Fruit fly (Drosophila melanogaster): Measurements from ENCODE around the gene CG44303.

Gene CG44303

dm6 chrX:6724904-6725505 is 37.8 kb upstream of the CG44303 start (continued):
- TF ChIP-seq net (GFP tag; optimal IDR thresholded peaks at IDR 0.05) (no peak), esn (GFP tag; optimal IDR thresholded peaks at IDR 0.05) (no peak), vri (GFP tag; optimal IDR thresholded peaks at IDR 0.05) (no peak), OdsH (GFP tag; optimal IDR thresholded peaks at IDR 0.05) (no peak), Ets21C (GFP tag; optimal IDR thresholded peaks at IDR 0.05) (no peak), salr (GFP tag; optimal IDR thresholded peaks at IDR 0.05) (no peak), CG32006 (GFP tag; optimal IDR thresholded peaks at IDR 0.05) (peak; percentile 35), achi (GFP tag; optimal IDR thresholded peaks at IDR 0.05) (no peak), CG10631 (GFP tag; optimal IDR thresholded peaks at IDR 0.05) (no peak), CG9139 (GFP tag; optimal IDR thresholded peaks at IDR 0.05) (no peak), Met (GFP tag; optimal IDR thresholded peaks at IDR 0.05) (no peak), Eip93F (GFP tag; optimal IDR thresholded peaks at IDR 0.05) (no peak), Smox (GFP tag; optimal IDR thresholded peaks at IDR 0.05) (no peak), cyc (GFP tag; optimal IDR thresholded peaks at IDR 0.05) (no peak), acj6 (GFP tag; optimal IDR thresholded peaks at IDR 0.05) (no peak), fd59A (GFP tag; optimal IDR thresholded peaks at IDR 0.05) (no peak), CG6792 (GFP tag; optimal IDR thresholded peaks at IDR 0.05) (no peak), CG4318 (GFP tag; optimal IDR thresholded peaks at IDR 0.05) (no peak), Lpt (GFP tag; optimal IDR thresholded peaks at IDR 0.05) (no peak)

dm6 chrX:6723622-6724021 is 36.4 kb upstream of the CG44303 start:
- TF ChIP-seq lz (GFP tag; optimal IDR thresholded peaks at IDR 0.05) (no peak), Ets96B (tag; optimal IDR thresholded peaks at IDR 0.05) (no peak), svp (GFP tag) (peak; percentile 68), Hr4 (GFP tag; optimal IDR thresholded peaks at IDR 0.05) (no peak), OdsH (GFP tag; optimal IDR thresholded peaks at IDR 0.05) (no peak), CG32006 (GFP tag; optimal IDR thresholded peaks at IDR 0.05) (no peak), Eip78C (GFP tag) (no peak)

dm6 chrX:6719968-6720367 is 32.7 kb upstream of the CG44303 start:
- TF ChIP-seq CG6792 (GFP tag; optimal IDR thresholded peaks at IDR 0.05), result no peak
- TF ChIP-seq Sox102F (GFP tag; optimal IDR thresholded peaks at IDR 0.05), result no peak
- TF ChIP-seq CG1621 (tag; optimal IDR thresholded peaks at IDR 0.05), result no peak
- no peak for TF ChIP-seq Ets96B (tag; optimal IDR thresholded peaks at IDR 0.05)
- no peak for TF ChIP-seq CG6854 (GFP tag; optimal IDR thresholded peaks at IDR 0.05)
- no peak for TF ChIP-seq esn (GFP tag; optimal IDR thresholded peaks at IDR 0.05)
- no peak for TF ChIP-seq CG11294 (GFP tag; IDR thresholded peaks at IDR 0.05)
- TF ChIP-seq dsx (GFP tag; optimal IDR thresholded peaks at IDR 0.05; ENCODE audit: poor library complexity, severe bottlenecking), result no peak
- TF ChIP-seq Hr38 (GFP tag; optimal IDR thresholded peaks at IDR 0.05), result no peak
- no peak for TF ChIP-seq CG8119 (GFP tag; IDR thresholded peaks at IDR 0.05)
- peak; percentile 74 for TF ChIP-seq fkh (GFP tag; optimal IDR thresholded peaks at IDR 0.05)
- no peak for TF ChIP-seq CG3032 (tag; optimal IDR thresholded peaks at IDR 0.05)
- TF ChIP-seq spab (GFP tag; optimal IDR thresholded peaks at IDR 0.05), result no peak
- no peak for TF ChIP-seq OdsH (GFP tag; optimal IDR thresholded peaks at IDR 0.05)
- TF ChIP-seq CG8319 (GFP tag; optimal IDR thresholded peaks at IDR 0.05), result no peak
- TF ChIP-seq Eip78C (GFP tag), result peak; percentile 12

dm6 chrX:6719259-6719658 is 32.0 kb upstream of the CG44303 start:
- peak; percentile 9 for TF ChIP-seq Met (GFP tag; optimal IDR thresholded peaks at IDR 0.05)
- TF ChIP-seq CG8119 (GFP tag; IDR thresholded peaks at IDR 0.05), result peak; percentile 48; the same call in 2 of the 3 replicates
- no peak for TF ChIP-seq Sox14 (GFP tag; optimal IDR thresholded peaks at IDR 0.05)
- TF ChIP-seq svp (GFP tag), result peak; percentile 59
- peak; percentile 66 for TF ChIP-seq Eip78C (GFP tag)
- TF ChIP-seq CG6163 (GFP tag; IDR thresholded peaks at IDR 0.05), result 0 out of 3 replicates have a peak, but pooled peaks have one; percentile 45
- TF ChIP-seq lz (GFP tag; optimal IDR thresholded peaks at IDR 0.05), result no peak
- TF ChIP-seq CG15336 (GFP tag; IDR thresholded peaks at IDR 0.05), result peak; percentile 48
- TF ChIP-seq CG10669 (GFP tag; optimal IDR thresholded peaks at IDR 0.05), result peak; percentile 6

Data from whole organism, prepupa.